Fruit fly (Drosophila melanogaster) whole organism, embryonic: ENCODE data around the gene CG31681.

Experiments used
- CG8388 ChIP-seq: fragments of 200-800 bp; sonication (Bioruptor generic); optimal IDR thresholded peaks from 2 replicates; lab custom pipeline; 2019; ENCODE audit warnings: missing biosample characterization, mild to moderate bottlenecking, missing genetic modification characterization, moderate library complexity
- CG9817 ChIP-seq: fragments of 200-800 bp; sonication (Bioruptor generic); optimal IDR thresholded peaks from 2 replicates; lab custom pipeline; 2018; ENCODE audit warnings: missing biosample characterization, mild to moderate bottlenecking, missing genetic modification characterization, moderate library complexity
- Dll ChIP-seq: fragments of 200-800 bp; sonication (Bioruptor generic); IDR thresholded peaks from 4 replicates; pipeline ENCODE4 v1.3.6; 2022; ENCODE audit warnings: missing biosample characterization, missing genetic modification characterization; ENCODE audit not compliant: partially characterized antibody
- ase ChIP-seq: fragments of 200-800 bp; sonication (Bioruptor generic); IDR thresholded peaks from 3 replicates; pipeline ENCODE4 v1.3.6; 2022; ENCODE audit warnings: missing biosample characterization, missing genetic modification characterization
- bbx ChIP-seq: fragments of 200-800 bp; sonication (Bioruptor generic); IDR thresholded peaks from 2 replicates; pipeline ENCODE4 v1.3.6; 2022; ENCODE audit warnings: missing biosample characterization, missing genetic modification characterization; ENCODE audit not compliant: partially characterized antibody
- chif ChIP-seq, 2 experiments: fragments of 200-800 bp; sonication (Bioruptor generic); optimal IDR thresholded peaks; 3 replicates each; lab custom pipeline; 2016; ENCODE audit warnings: missing biosample characterization in 2 of 2, missing genetic modification characterization in 2 of 2
- eve ChIP-seq, 2 experiments: fragments of >200 bp; optimal IDR thresholded peaks; 2 replicates each; lab custom pipeline; 2017; ENCODE audit warnings: missing biosample characterization in 2 of 2, missing genetic modification characterization in 2 of 2
- sqz ChIP-seq: fragments of 200-800 bp; sonication (Bioruptor generic); optimal IDR thresholded peaks from 3 replicates; lab custom pipeline; 2018; ENCODE audit warnings: missing biosample characterization, mild to moderate bottlenecking, missing genetic modification characterization

DNA sequence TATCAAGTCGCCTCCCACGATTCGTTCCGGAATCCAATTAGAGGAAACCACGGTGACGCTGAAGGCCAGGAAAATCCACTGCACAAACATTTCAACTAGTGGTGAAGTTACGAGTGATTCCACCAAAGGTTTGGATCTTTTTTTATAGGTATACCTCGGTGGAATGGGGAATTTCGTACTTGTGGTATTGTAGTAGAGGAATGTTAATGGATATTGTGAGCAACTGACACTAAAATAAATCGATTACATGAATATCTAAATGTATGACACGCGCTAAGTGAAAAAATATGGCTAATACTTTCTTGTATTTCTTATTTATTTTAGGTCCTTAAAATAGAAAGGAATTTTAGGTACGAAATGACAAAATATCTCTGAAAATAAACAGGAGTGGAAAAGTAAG is 34.4 kb downstream of the CG31681 start, which contains the start of gene CG17239:
- TF ChIP-seq chif (GFP tag; optimal IDR thresholded peaks at IDR 0.05; lab: Kevin White, UChicago): no peak
- TF ChIP-seq Dll (GFP tag; lab: Robert Waterston, UW): no peak
- TF ChIP-seq CG9817: no peak
- TF ChIP-seq CG8388 (GFP tag; lab: Kevin White, UChicago): no peak
- no peak for TF ChIP-seq ase
- no peak for TF ChIP-seq bbx (GFP tag; lab: Robert Waterston, UW)
- TF ChIP-seq eve (GFP tag; optimal IDR thresholded peaks at IDR 0.05; lab: Kevin White, UChicago): no peak
- no peak for TF ChIP-seq sqz (GFP tag; lab: Kevin White, UChicago)
